Fruit fly (Drosophila melanogaster) whole organism, prepupa: ENCODE data around the gene CG46397.

Experiments
- Blimp-1 ChIP-seq: fragments of 200-800 bp; sonication (Bioruptor generic); optimal IDR thresholded peaks from 3 replicates; lab custom pipeline; 2017; ENCODE audit warnings: missing biosample characterization, missing genetic modification characterization, mild to moderate bottlenecking, moderate library complexity, missing genetic modification reagents
- CG11902 ChIP-seq: fragments of 200-800 bp; sonication (Bioruptor generic); optimal IDR thresholded peaks from 3 replicates; lab custom pipeline; 2016; ENCODE audit warnings: missing biosample characterization, missing genetic modification characterization
- CG1621 ChIP-seq: fragments of 200-800 bp; sonication (Bioruptor generic); optimal IDR thresholded peaks from 3 replicates; lab custom pipeline; 2018; ENCODE audit warnings: missing biosample characterization, mild to moderate bottlenecking, missing genetic modification characterization
- CG6276 ChIP-seq: fragments of 200-800 bp; sonication (Bioruptor generic); optimal IDR thresholded peaks from 2 replicates; lab custom pipeline; 2017; ENCODE audit warnings: missing biosample characterization, mild to moderate bottlenecking, missing genetic modification characterization
- CG6854 ChIP-seq: fragments of 200-800 bp; sonication (Bioruptor generic); optimal IDR thresholded peaks from 2 replicates; lab custom pipeline; 2017; ENCODE audit warnings: missing biosample characterization, mild to moderate bottlenecking, missing genetic modification characterization
- Eip75B ChIP-seq: fragments of 200-800 bp; sonication (Bioruptor generic); optimal IDR thresholded peaks from 3 replicates; lab custom pipeline; 2016; ENCODE audit warnings: missing biosample characterization, missing genetic modification characterization
- Gug ChIP-seq: fragments of 200-800 bp; sonication (Bioruptor generic); IDR thresholded peaks from 2 replicates; pipeline ENCODE4 v1.3.6; 2022; ENCODE audit warnings: missing biosample characterization, missing genetic modification characterization
- Hr39 ChIP-seq: fragments of 200-800 bp; sonication (Bioruptor generic); optimal IDR thresholded peaks from 2 replicates; lab custom pipeline; 2016; ENCODE audit warnings: missing biosample characterization, missing genetic modification characterization
- Lpt ChIP-seq: fragments of 200-800 bp; sonication (Bioruptor generic); optimal IDR thresholded peaks from 3 replicates; lab custom pipeline; 2016; ENCODE audit warnings: missing biosample characterization, missing genetic modification characterization
- Sox102F ChIP-seq: fragments of 200-800 bp; sonication (Bioruptor generic); optimal IDR thresholded peaks from 2 replicates; lab custom pipeline; 2016; ENCODE audit warnings: missing biosample characterization, mild to moderate bottlenecking, missing genetic modification characterization
- dsx ChIP-seq: fragments of 200-800 bp; optimal IDR thresholded peaks from 3 replicates; lab custom pipeline; 2019; ENCODE audit warnings: missing biosample characterization, mild to moderate bottlenecking, missing genetic modification characterization, moderate library complexity; ENCODE audit not compliant: poor library complexity, severe bottlenecking
- fd59A ChIP-seq: fragments of 200-800 bp; sonication (Bioruptor generic); optimal IDR thresholded peaks from 2 replicates; lab custom pipeline; 2017; ENCODE audit warnings: missing biosample characterization, mild to moderate bottlenecking, missing genetic modification characterization, missing genetic modification reagents
- salr ChIP-seq, 2 experiments: fragments of 200-800 bp; sonication (Bioruptor generic); optimal IDR thresholded peaks; 3 replicates each; lab custom pipeline; 2016 to 2018; ENCODE audit warnings: missing biosample characterization in 2 of 2, missing genetic modification characterization in 2 of 2, mild to moderate bottlenecking in 1 of 2
- vri ChIP-seq: fragments of 200-800 bp; sonication (Bioruptor generic); optimal IDR thresholded peaks from 3 replicates; lab custom pipeline; 2016; ENCODE audit warnings: missing biosample characterization, mild to moderate bottlenecking, missing genetic modification characterization

dm6 chr2L:8949919-8950722, 3.1 kb downstream of the CG46397 start:
- TF ChIP-seq CG6854 (GFP tag; lab: Kevin White, UChicago), result peak; percentile 78
- TF ChIP-seq Eip75B (GFP tag; lab: Kevin White, UChicago), result peak; percentile 62
- TF ChIP-seq fd59A (GFP tag; lab: Kevin White, UChicago), result peak; percentile 72
- TF ChIP-seq CG11902 (GFP tag; lab: Kevin White, UChicago), result peak; percentile 68
- TF ChIP-seq salr (GFP tag; optimal IDR thresholded peaks at IDR 0.05; lab: Kevin White, UChicago), result peak; percentile 41 to 68
- peak; percentile 21 for TF ChIP-seq dsx (GFP tag; lab: Kevin White, UChicago)
- TF ChIP-seq vri, result peak; percentile 80
- peak; percentile 70 for TF ChIP-seq Sox102F (GFP tag; lab: Kevin White, UChicago)
- peak; percentile 85 for TF ChIP-seq Blimp-1 (GFP tag; lab: Kevin White, UChicago)
- no peak for TF ChIP-seq Lpt (GFP tag; lab: Kevin White, UChicago)
- TF ChIP-seq CG1621 (tag; lab: Kevin White, UChicago), result no peak
- 0 out of 2 replicates have a peak, but pooled peaks have one; percentile 11 for TF ChIP-seq Gug (GFP tag; lab: Robert Waterston, UW)
- TF ChIP-seq CG6276 (GFP tag; lab: Kevin White, UChicago), result no peak
- peak; percentile 80 for TF ChIP-seq Hr39 (GFP tag; lab: Kevin White, UChicago)
